Fruit fly (Drosophila melanogaster) whole organism, embryonic: Measurements from ENCODE around the gene CG46335.

Source experiments
- Atf6 ChIP-seq: fragments of 200-800 bp; sonication (Bioruptor generic); IDR thresholded peaks from 2 replicates; pipeline ENCODE4 v1.3.6; 2022; ENCODE audit warnings: missing biosample characterization, missing genetic modification characterization
- BEAF-32 ChIP-seq: fragments of 200-800 bp; sonication (Bioruptor generic); optimal IDR thresholded peaks from 3 replicates; lab custom pipeline; 2017; ENCODE audit warnings: missing biosample characterization, missing genetic modification characterization, mild to moderate bottlenecking, moderate library complexity, missing genetic modification reagents
- CG13123 ChIP-seq: fragments of 200-800 bp; sonication (Bioruptor generic); optimal IDR thresholded peaks from 2 replicates; lab custom pipeline; 2016; ENCODE audit warnings: missing biosample characterization, missing genetic modification characterization
- CG13296 ChIP-seq: fragments of 200-800 bp; sonication (Bioruptor generic); optimal IDR thresholded peaks from 3 replicates; lab custom pipeline; 2018; ENCODE audit warnings: missing biosample characterization, mild to moderate bottlenecking, missing genetic modification characterization
- CG17328 ChIP-seq: fragments of 200-800 bp; sonication (Bioruptor generic); IDR thresholded peaks from 2 replicates; pipeline ENCODE4 v1.3.6; 2022; ENCODE audit warnings: missing biosample characterization, missing genetic modification characterization
- CG18476 ChIP-seq: fragments of 200-800 bp; sonication (Bioruptor generic); optimal IDR thresholded peaks from 2 replicates; lab custom pipeline; 2016; ENCODE audit warnings: missing biosample characterization, mild to moderate bottlenecking, missing genetic modification characterization
- CG2120 ChIP-seq: fragments of 200-800 bp; sonication (Bioruptor generic); optimal IDR thresholded peaks from 3 replicates; lab custom pipeline; 2016; ENCODE audit warnings: missing biosample characterization, missing genetic modification characterization
- CG43689 ChIP-seq: fragments of 200-800 bp; sonication (Bioruptor generic); IDR thresholded peaks from 2 replicates; pipeline ENCODE4 v1.3.6; 2022; ENCODE audit warnings: missing biosample characterization, missing genetic modification characterization
- CG6272 ChIP-seq: fragments of 200-800 bp; sonication (Bioruptor generic); IDR thresholded peaks from 2 replicates; pipeline ENCODE4 v1.3.6; 2022; ENCODE audit warnings: missing biosample characterization, missing genetic modification characterization
- CG6654 ChIP-seq: fragments of 200-800 bp; sonication (Bioruptor generic); optimal IDR thresholded peaks from 2 replicates; lab custom pipeline; 2017; ENCODE audit warnings: missing biosample characterization, mild to moderate bottlenecking, missing genetic modification characterization
- CG6791 ChIP-seq: fragments of 200-800 bp; sonication (Bioruptor generic); IDR thresholded peaks from 3 replicates; pipeline ENCODE4 v1.3.6; 2022; ENCODE audit warnings: missing biosample characterization, missing genetic modification characterization; ENCODE audit not compliant: partially characterized antibody
- CG7271 ChIP-seq: fragments of 200-800 bp; sonication (Bioruptor generic); optimal IDR thresholded peaks from 2 replicates; lab custom pipeline; 2018; ENCODE audit warnings: missing biosample characterization, mild to moderate bottlenecking, missing genetic modification characterization, moderate library complexity
- CG7839 ChIP-seq: fragments of 200-800 bp; sonication (Bioruptor generic); optimal IDR thresholded peaks from 3 replicates; lab custom pipeline; 2018; ENCODE audit warnings: missing biosample characterization, mild to moderate bottlenecking, missing genetic modification characterization, moderate library complexity
- CG7963 ChIP-seq: fragments of 200-800 bp; sonication (Bioruptor generic); IDR thresholded peaks from 3 replicates; pipeline ENCODE4 v1.3.6; 2022; ENCODE audit warnings: missing biosample characterization, missing genetic modification characterization; ENCODE audit not compliant: partially characterized antibody
- CG8388 ChIP-seq: fragments of 200-800 bp; sonication (Bioruptor generic); optimal IDR thresholded peaks from 2 replicates; lab custom pipeline; 2019; ENCODE audit warnings: missing biosample characterization, mild to moderate bottlenecking, missing genetic modification characterization, moderate library complexity
- CG9797 ChIP-seq: fragments of 200-800 bp; sonication (Bioruptor generic); optimal IDR thresholded peaks from 3 replicates; lab custom pipeline; 2018; ENCODE audit warnings: missing biosample characterization, mild to moderate bottlenecking, missing genetic modification characterization
- CG9932 ChIP-seq: fragments of 200-800 bp; sonication (Bioruptor generic); IDR thresholded peaks from 2 replicates; pipeline ENCODE4 v1.3.6; 2022; ENCODE audit warnings: missing biosample characterization, missing genetic modification characterization
- CTCF ChIP-seq: fragments of 200-800 bp; sonication (Bioruptor generic); optimal IDR thresholded peaks from 2 replicates; lab custom pipeline; 2017; ENCODE audit warnings: missing biosample characterization, mild to moderate bottlenecking, missing genetic modification characterization, moderate library complexity
- CoRest ChIP-seq: fragments of 200-800 bp; sonication (Bioruptor generic); optimal IDR thresholded peaks from 3 replicates; lab custom pipeline; 2018; ENCODE audit warnings: missing biosample characterization, mild to moderate bottlenecking, missing genetic modification characterization, moderate library complexity
- HLH3B ChIP-seq: fragments of 200-800 bp; sonication (Bioruptor generic); IDR thresholded peaks from 2 replicates; pipeline ENCODE4 v1.3.6; 2022; ENCODE audit warnings: missing biosample characterization, missing genetic modification characterization
- Hmr ChIP-seq: fragments of 200-800 bp; sonication (Bioruptor generic); optimal IDR thresholded peaks from 3 replicates; lab custom pipeline; 2017; ENCODE audit warnings: mild to moderate bottlenecking, missing biosample characterization, missing genetic modification reagents, missing genetic modification characterization
- Mad ChIP-seq: fragments of 200-800 bp; sonication (Bioruptor generic); optimal IDR thresholded peaks from 2 replicates; lab custom pipeline; 2016; ENCODE audit warnings: missing biosample characterization, missing genetic modification characterization
- Mrtf ChIP-seq: fragments of 200-800 bp; sonication (Bioruptor generic); IDR thresholded peaks from 3 replicates; pipeline ENCODE4 v1.3.6; 2022; ENCODE audit warnings: missing biosample characterization, missing genetic modification characterization
- Optix ChIP-seq: fragments of 200-800 bp; sonication (Bioruptor generic); IDR thresholded peaks from 3 replicates; pipeline ENCODE4 v1.3.6; 2022; ENCODE audit warnings: missing biosample characterization, missing genetic modification characterization
- Sin3A ChIP-seq: fragments of >200 bp; optimal IDR thresholded peaks from 2 replicates; lab custom pipeline; 2018
- Six4 ChIP-seq: fragments of 200-800 bp; sonication (Bioruptor generic); optimal IDR thresholded peaks from 2 replicates; lab custom pipeline; 2016; ENCODE audit warnings: missing biosample characterization, missing genetic modification characterization
- Sox102F ChIP-seq: fragments of 200-800 bp; sonication (Bioruptor generic); optimal IDR thresholded peaks from 2 replicates; lab custom pipeline; 2018; ENCODE audit warnings: missing biosample characterization, mild to moderate bottlenecking, missing genetic modification characterization, moderate library complexity
- TFAM ChIP-seq: fragments of 200-800 bp; sonication (Bioruptor generic); optimal IDR thresholded peaks from 2 replicates; lab custom pipeline; 2017; ENCODE audit warnings: missing biosample characterization, missing genetic modification characterization, inconsistent platforms
- Xbp1 ChIP-seq: fragments of 200-800 bp; sonication (Bioruptor generic); optimal IDR thresholded peaks from 3 replicates; lab custom pipeline; 2016; ENCODE audit warnings: missing biosample characterization, mild to moderate bottlenecking, missing genetic modification characterization
- al ChIP-seq: fragments of 200-800 bp; sonication (Bioruptor generic); IDR thresholded peaks from 2 replicates; pipeline ENCODE4 v1.3.6; 2022; ENCODE audit warnings: missing biosample characterization, missing genetic modification characterization
- ara ChIP-seq: fragments of 200-800 bp; sonication (Bioruptor generic); IDR thresholded peaks from 2 replicates; pipeline ENCODE4 v1.3.6; 2022; ENCODE audit warnings: missing biosample characterization, missing genetic modification characterization
- disco-r ChIP-seq: fragments of 200-800 bp; sonication (Bioruptor generic); optimal IDR thresholded peaks from 2 replicates; lab custom pipeline; 2016; ENCODE audit warnings: missing biosample characterization, missing genetic modification characterization
- esg ChIP-seq: fragments of 200-800 bp; sonication (Bioruptor generic); conservative IDR thresholded peaks from 2 replicates; pipeline ENCODE4 v1.3.6; 2022; ENCODE audit warnings: missing biosample characterization, missing genetic modification characterization
- fru ChIP-seq: fragments of >200 bp; optimal IDR thresholded peaks from 2 replicates; lab custom pipeline; 2017
- ftz-f1 ChIP-seq: fragments of 200-800 bp; sonication (Bioruptor generic); optimal IDR thresholded peaks from 2 replicates; lab custom pipeline; 2016; ENCODE audit warnings: missing biosample characterization, missing genetic modification characterization
- gro ChIP-seq: fragments of 200-800 bp; sonication (Bioruptor generic); optimal IDR thresholded peaks from 2 replicates; lab custom pipeline; 2016; ENCODE audit warnings: missing biosample characterization, missing genetic modification characterization
- hth ChIP-seq: fragments of >200 bp; optimal IDR thresholded peaks from 2 replicates; lab custom pipeline; 2017; ENCODE audit warnings: inconsistent platforms
- kah ChIP-seq: fragments of 200-800 bp; sonication (Bioruptor generic); optimal IDR thresholded peaks from 2 replicates; lab custom pipeline; 2018; ENCODE audit warnings: missing biosample characterization, mild to moderate bottlenecking, missing genetic modification characterization
- kni ChIP-seq: fragments of 200-800 bp; sonication (Bioruptor generic); optimal IDR thresholded peaks from 3 replicates; lab custom pipeline; 2017; ENCODE audit warnings: mild to moderate bottlenecking, missing biosample characterization, missing genetic modification reagents, missing genetic modification characterization
- lab ChIP-seq: fragments of 200-800 bp; sonication (Bioruptor generic); optimal IDR thresholded peaks from 3 replicates; lab custom pipeline; 2017; ENCODE audit warnings: missing biosample characterization, missing genetic modification characterization, mild to moderate bottlenecking, moderate library complexity, missing genetic modification reagents
- pita ChIP-seq: fragments of 200-800 bp; sonication (Bioruptor generic); optimal IDR thresholded peaks from 2 replicates; lab custom pipeline; 2017; ENCODE audit warnings: missing biosample characterization, mild to moderate bottlenecking, missing genetic modification characterization
- sd ChIP-seq: fragments of 200-800 bp; sonication (Bioruptor generic); optimal IDR thresholded peaks from 3 replicates; lab custom pipeline; 2018; ENCODE audit warnings: missing biosample characterization, mild to moderate bottlenecking, missing genetic modification characterization, moderate library complexity
- sim ChIP-seq: fragments of 200-800 bp; sonication (Bioruptor generic); IDR thresholded peaks from 2 replicates; pipeline ENCODE4 v1.3.6; 2022; ENCODE audit warnings: missing biosample characterization, missing genetic modification characterization
- sna ChIP-seq: fragments of 200-800 bp; sonication (Bioruptor generic); IDR thresholded peaks from 2 replicates; pipeline ENCODE4 v1.3.6; 2022; ENCODE audit warnings: missing biosample characterization, missing genetic modification characterization; ENCODE audit not compliant: partially characterized antibody
- sr ChIP-seq: fragments of 200-800 bp; sonication (Bioruptor generic); IDR thresholded peaks from 3 replicates; pipeline ENCODE4 v1.3.6; 2022; ENCODE audit warnings: missing biosample characterization, missing genetic modification characterization
- tap ChIP-seq: fragments of 200-800 bp; optimal IDR thresholded peaks from 3 replicates; lab custom pipeline; 2019; ENCODE audit warnings: missing biosample characterization, mild to moderate bottlenecking, missing genetic modification characterization, moderate library complexity
- tll ChIP-seq, 2 experiments: fragments of 200-800 bp in 1 of 2; fragments of >200 bp in 1 of 2; sonication (Bioruptor generic) in 1 of 2; optimal IDR thresholded peaks; 2 replicates each; lab custom pipeline; 2017 to 2019; ENCODE audit warnings: missing biosample characterization in 2 of 2, missing genetic modification characterization in 2 of 2, mild to moderate bottlenecking in 1 of 2, moderate library complexity in 1 of 2
- toy ChIP-seq: fragments of 200-800 bp; sonication (Bioruptor generic); IDR thresholded peaks from 2 replicates; pipeline ENCODE4 v1.3.6; 2022; ENCODE audit warnings: missing biosample characterization, missing genetic modification characterization
- trem ChIP-seq: fragments of 200-800 bp; optimal IDR thresholded peaks from 3 replicates; lab custom pipeline; 2019; ENCODE audit warnings: missing biosample characterization, mild to moderate bottlenecking, missing genetic modification characterization, moderate library complexity
- tx ChIP-seq: fragments of 200-800 bp; sonication (Bioruptor generic); optimal IDR thresholded peaks from 2 replicates; lab custom pipeline; 2016; ENCODE audit warnings: missing biosample characterization, missing genetic modification characterization
- unc-4 ChIP-seq: fragments of 200-800 bp; sonication (Bioruptor generic); IDR thresholded peaks from 2 replicates; pipeline ENCODE4 v1.3.6; 2022; ENCODE audit warnings: missing biosample characterization, missing genetic modification characterization; ENCODE audit not compliant: partially characterized antibody
- wdn ChIP-seq: fragments of 200-800 bp; sonication (Bioruptor generic); IDR thresholded peaks from 2 replicates; pipeline ENCODE4 v1.3.6; 2022; ENCODE audit warnings: missing biosample characterization, missing genetic modification characterization

The CG46335 gene

dm6 chr3R:27407049-27407448 lies 38.5 kb upstream of the CG46335 start (continued):
- TF ChIP-seq CG13123 (GFP tag; lab: Kevin White, UChicago) (no peak), tap (tag; lab: Kevin White, UChicago) (peak; percentile 64), BEAF-32 (GFP tag; lab: Kevin White, UChicago) (no peak), CG7271 (tag; lab: Kevin White, UChicago) (no peak), Hmr (GFP tag; lab: Kevin White, UChicago) (peak; percentile 74), fru (lab: Kevin White, UChicago) (no peak), CG8388 (peak; percentile 32), sd (peak; percentile 70), Mrtf (peak; percentile 80), kni (no peak), unc-4 (GFP tag; lab: Robert Waterston, UW) (no peak), Six4 (peak; percentile 27), pita (GFP tag; lab: Kevin White, UChicago) (no peak), CG7839 (peak; percentile 85), sr (no peak), hth (lab: Kevin White, UChicago) (no peak), disco-r (GFP tag; lab: Kevin White, UChicago) (peak; percentile 29), Optix (GFP tag; lab: Robert Waterston, UW) (peak; percentile 42; the same call in 1 of the 3 replicates), CG17328 (GFP tag; lab: Robert Waterston, UW) (peak; percentile 72; the same call in 1 of the 2 replicates), CG9932 (peak; percentile 94), gro (GFP tag; lab: Kevin White, UChicago) (peak; percentile 76), CG6791 (GFP tag; lab: Robert Waterston, UW) (no peak), CG6272 (peak; percentile 73), CG7963 (GFP tag; lab: Robert Waterston, UW) (no peak), Sin3A (lab: Kevin White, UChicago) (no peak), CoRest (peak; percentile 79), CG6654 (peak; percentile 17), Xbp1 (GFP tag; lab: Kevin White, UChicago) (peak; percentile 73), HLH3B (GFP tag; lab: Robert Waterston, UW) (peak; percentile 75), esg (peak; percentile 70), CG13296 (peak; percentile 66), CTCF (GFP tag; lab: Kevin White, UChicago) (no peak), ara (peak; percentile 73), CG2120 (GFP tag; lab: Kevin White, UChicago) (peak; percentile 89), ftz-f1 (no peak), TFAM (GFP tag; lab: Kevin White, UChicago) (no peak), CG43689 (GFP tag; lab: Robert Waterston, UW) (peak; percentile 43; the same call in 1 of the 2 replicates), al (GFP tag; lab: Robert Waterston, UW) (peak; percentile 92), toy (GFP tag; lab: Robert Waterston, UW) (peak; percentile 76), Atf6 (GFP tag; lab: Robert Waterston, UW) (peak; percentile 81), CG9797 (no peak), Sox102F (GFP tag; lab: Kevin White, UChicago) (peak; percentile 67), tx (GFP tag; lab: Kevin White, UChicago) (peak; percentile 66), Mad (GFP tag; lab: Kevin White, UChicago) (no peak), sim (GFP tag; lab: Robert Waterston, UW) (no peak), kah (GFP tag; lab: Kevin White, UChicago) (peak; percentile 21), tll (GFP tag; optimal IDR thresholded peaks at IDR 0.05; lab: Kevin White, UChicago) (no peak), trem (peak; percentile 1), CG18476 (GFP tag; lab: Kevin White, UChicago) (peak; percentile 13), sna (GFP tag; lab: Robert Waterston, UW) (no peak), wdn (GFP tag; lab: Robert Waterston, UW) (peak; percentile 83), lab (peak; percentile 84)
